Worm (Caenorhabditis elegans) whole organism, mixed stage, embryonic: Measurements from ENCODE around the gene cpt-5.

Source experiments
- ceh-39 ChIP-seq: fragments of 150-350 bp; optimal IDR thresholded peaks from 2 replicates; lab custom pipeline; 2014; ENCODE audit warnings: missing biosample characterization, missing genetic modification characterization
- ces-1 ChIP-seq: fragments of 150-350 bp; optimal IDR thresholded peaks from 2 replicates; lab custom pipeline; 2014; ENCODE audit warnings: missing biosample characterization, missing genetic modification reagents, missing genetic modification characterization
- drap-1 ChIP-seq: fragments of 200-800 bp; sonication (Bioruptor generic); optimal IDR thresholded peaks from 3 replicates; lab custom pipeline; 2018; ENCODE audit warnings: mild to moderate bottlenecking, missing genetic modification characterization, missing compliant biosample characterization
- elt-1 ChIP-seq: sonication (generic microtip); optimal IDR thresholded peaks from 2 replicates; lab custom pipeline; 2017; ENCODE audit warnings: missing genetic modification characterization, mild to moderate bottlenecking, missing compliant biosample characterization, antibody characterized with exemption, moderate library complexity, borderline replicate concordance; ENCODE audit not compliant: insufficient read depth
- lin-13 ChIP-seq: fragments of 150-350 bp; optimal IDR thresholded peaks from 2 replicates; lab custom pipeline; 2014; ENCODE audit warnings: missing biosample characterization, missing genetic modification characterization
- lsy-2 ChIP-seq: fragments of 150-350 bp; optimal IDR thresholded peaks from 2 replicates; lab custom pipeline; 2014; ENCODE audit warnings: missing biosample characterization, missing genetic modification characterization
- mab-5 ChIP-seq: fragments of 150-350 bp; optimal IDR thresholded peaks from 2 replicates; lab custom pipeline; 2014; ENCODE audit warnings: missing biosample characterization, missing genetic modification characterization
- pha-4 ChIP-seq: fragments of 150-350 bp; optimal IDR thresholded peaks from 2 replicates; lab custom pipeline; 2018; ENCODE audit warnings: missing biosample characterization, missing genetic modification reagents, missing genetic modification characterization
- snpc-4 ChIP-seq: fragments of 150-350 bp; optimal IDR thresholded peaks from 2 replicates; lab custom pipeline; 2014; ENCODE audit warnings: missing biosample characterization, missing genetic modification characterization
- unc-39 ChIP-seq: fragments of 150-350 bp; optimal IDR thresholded peaks from 2 replicates; lab custom pipeline; 2014; ENCODE audit warnings: missing biosample characterization, missing genetic modification characterization
- unc-62 ChIP-seq: fragments of 150-350 bp; optimal IDR thresholded peaks from 2 replicates; lab custom pipeline; 2014; ENCODE audit warnings: missing biosample characterization, missing genetic modification reagents, missing genetic modification characterization
- ztf-11 ChIP-seq: fragments of 150-350 bp; optimal IDR thresholded peaks from 2 replicates; lab custom pipeline; 2014; ENCODE audit warnings: missing biosample characterization, missing genetic modification characterization

ce11 chrV:13854306-13854705, 18.7 kb upstream of the cpt-5 start, which contains the start of gene ttr-21:
- TF ChIP-seq lsy-2 (tag; lab: Kevin White, UChicago) (no peak), unc-62 (GFP tag; lab: Kevin White, UChicago) (no peak), snpc-4 (tag; lab: Kevin White, UChicago) (no peak), ztf-11 (tag; lab: Kevin White, UChicago) (no peak), elt-1 (tag; lab: Kevin White, UChicago) (no peak), ceh-39 (tag; lab: Kevin White, UChicago) (no peak), pha-4 (tag; lab: Kevin White, UChicago) (no peak), ces-1 (GFP tag; lab: Kevin White, UChicago) (no peak), lin-13 (tag; lab: Kevin White, UChicago) (no peak), unc-39 (tag; lab: Kevin White, UChicago) (no peak), mab-5 (tag; lab: Kevin White, UChicago) (no peak), drap-1 (GFP tag; lab: Kevin White, UChicago) (no peak)
